7 worm cellular contexts compared by ENCODE assay signal in genomic region chrX:1527338-1527737, ce11.
TF ChIP-seq lines count a peak whose summit lies in the region.

No protein-coding gene starts in this region.

TF ChIP-seq in whole organism, L1 larva, 84 proteins besides CTCF, POLR2A, EP300 and RAD21 (continues in another document):
- TF ChIP-seq pag-3 (tag; optimal IDR thresholded peaks at IDR 0.05; lab: Kevin White, UChicago; ENCODE audit: borderline replicate concordance, insufficient read depth) = peak; percentile 10
- TF ChIP-seq lin-35 (GFP tag; optimal IDR thresholded peaks at IDR 0.05; lab: Kevin White, UChicago) = peak in 1 of 2 experiments; percentile 45
- no peak for TF ChIP-seq grh-1 (GFP tag; IDR thresholded peaks at IDR 0.05; lab: Robert Waterston, UW)
- no peak for TF ChIP-seq C04F5.9 (tag; optimal IDR thresholded peaks at IDR 0.05; lab: Kevin White, UChicago)
- TF ChIP-seq blmp-1 (tag; optimal IDR thresholded peaks at IDR 0.05; lab: Kevin White, UChicago) = peak; percentile 69
- TF ChIP-seq lir-3 (tag; optimal IDR thresholded peaks at IDR 0.05; lab: Kevin White, UChicago; ENCODE audit: poor library complexity) = no peak
- no peak for TF ChIP-seq isw-1 (GFP tag; IDR thresholded peaks at IDR 0.05; lab: Robert Waterston, UW)
- TF ChIP-seq irx-1 (tag; optimal IDR thresholded peaks at IDR 0.05; lab: Kevin White, UChicago) = no peak
- no peak for TF ChIP-seq ceh-8 (GFP tag; optimal IDR thresholded peaks at IDR 0.05; lab: Kevin White, UChicago)
- TF ChIP-seq nhr-76 (tag; optimal IDR thresholded peaks at IDR 0.05; lab: Kevin White, UChicago) = no peak
- no peak for TF ChIP-seq F16B12.6 (tag; optimal IDR thresholded peaks at IDR 0.05; lab: Kevin White, UChicago)
- TF ChIP-seq nhr-85 (tag; lab: Kevin White, UChicago) = peak; percentile 91
- TF ChIP-seq mep-1 (tag; optimal IDR thresholded peaks at IDR 0.05; lab: Kevin White, UChicago) = peak; percentile 70

TF ChIP-seq in whole organism, L2 larva, 48 proteins besides CTCF, POLR2A, EP300 and RAD21 (continues in another document):
- TF ChIP-seq ztf-11 (tag; optimal IDR thresholded peaks at IDR 0.05; lab: Kevin White, UChicago) = no peak
- TF ChIP-seq lin-39 (tag; optimal IDR thresholded peaks at IDR 0.05; lab: Kevin White, UChicago) = no peak
- no peak for TF ChIP-seq peb-1 (tag; optimal IDR thresholded peaks at IDR 0.05; lab: Kevin White, UChicago)
- TF ChIP-seq ztf-1 (GFP tag; conservative IDR thresholded peaks at IDR 0.05; lab: Robert Waterston, UW) = no peak
- TF ChIP-seq lin-11 (tag; optimal IDR thresholded peaks at IDR 0.05; lab: Kevin White, UChicago) = no peak
- TF ChIP-seq elt-3 (tag; optimal IDR thresholded peaks at IDR 0.05; lab: Kevin White, UChicago) = no peak
- TF ChIP-seq ceh-16 (tag; optimal IDR thresholded peaks at IDR 0.05; lab: Kevin White, UChicago) = peak; percentile 48
- no peak for TF ChIP-seq nhr-12 (tag; optimal IDR thresholded peaks at IDR 0.05; lab: Kevin White, UChicago)
- TF ChIP-seq snpc-4 (tag; optimal IDR thresholded peaks at IDR 0.05; lab: Kevin White, UChicago) = no peak
- no peak for TF ChIP-seq R02D3.7 (tag; optimal IDR thresholded peaks at IDR 0.05; lab: Kevin White, UChicago)
- peak; percentile 57 for TF ChIP-seq crh-2 (tag; optimal IDR thresholded peaks at IDR 0.05; lab: Kevin White, UChicago)
- TF ChIP-seq egl-27 (tag; optimal IDR thresholded peaks at IDR 0.05; lab: Kevin White, UChicago) = no peak
- TF ChIP-seq unc-62 (GFP tag; optimal IDR thresholded peaks at IDR 0.05; lab: Kevin White, UChicago) = no peak
- no peak for TF ChIP-seq nhr-21 (tag; optimal IDR thresholded peaks at IDR 0.05; lab: Kevin White, UChicago)

TF ChIP-seq in whole organism, L3 larva, 47 proteins besides CTCF, POLR2A, EP300 and RAD21:
- TF ChIP-seq nhr-11 (tag; optimal IDR thresholded peaks at IDR 0.05; lab: Kevin White, UChicago) = no peak
- TF ChIP-seq nhr-25 (tag; optimal IDR thresholded peaks at IDR 0.05; lab: Kevin White, UChicago) = peak; percentile 35
- TF ChIP-seq nhr-23 (tag; optimal IDR thresholded peaks at IDR 0.05; lab: Kevin White, UChicago) = peak; percentile 26
- no peak for TF ChIP-seq skn-1 (tag; optimal IDR thresholded peaks at IDR 0.05; lab: Kevin White, UChicago)
- peak; percentile 14 for TF ChIP-seq hmg-11 (tag; optimal IDR thresholded peaks at IDR 0.05; lab: Kevin White, UChicago)
- TF ChIP-seq elt-1 (tag; optimal IDR thresholded peaks at IDR 0.05; lab: Kevin White, UChicago) = peak; percentile 64
TF ChIP-seq in whole organism, L3 larva: peak in this region for 4.

TF ChIP-seq in whole organism, L4 larva, 104 proteins besides CTCF, POLR2A, EP300 and RAD21 (continues in another document):
- no peak for TF ChIP-seq madf-9 (GFP tag; conservative IDR thresholded peaks at IDR 0.05; lab: Robert Waterston, UW)
- TF ChIP-seq lsy-2 (tag; optimal IDR thresholded peaks at IDR 0.05; lab: Kevin White, UChicago) = peak in 1 of 2 experiments; percentile 7
- TF ChIP-seq mxl-3 (GFP tag; optimal IDR thresholded peaks at IDR 0.05; lab: Kevin White, UChicago) = peak; percentile 6
- TF ChIP-seq dve-1 (tag; optimal IDR thresholded peaks at IDR 0.05; lab: Kevin White, UChicago; ENCODE audit: insufficient read depth) = peak; percentile 79
- peak; percentile 87 for TF ChIP-seq nhr-28 (tag; optimal IDR thresholded peaks at IDR 0.05; lab: Kevin White, UChicago)
- TF ChIP-seq hlh-11 (tag; optimal IDR thresholded peaks at IDR 0.05; lab: Kevin White, UChicago) = peak; percentile 39
- no peak for TF ChIP-seq gei-8 (GFP tag; optimal IDR thresholded peaks at IDR 0.05; lab: Kevin White, UChicago)
- no peak for TF ChIP-seq saeg-2 (GFP tag; IDR thresholded peaks at IDR 0.05; lab: Robert Waterston, UW)
- TF ChIP-seq spr-3 (GFP tag; optimal IDR thresholded peaks at IDR 0.05; lab: Kevin White, UChicago) = no peak
- no peak for TF ChIP-seq daf-16 (GFP tag; optimal IDR thresholded peaks at IDR 0.05; lab: Kevin White, UChicago)
- TF ChIP-seq daf-16 (tag; optimal IDR thresholded peaks at IDR 0.05; lab: Kevin White, UChicago) = peak; percentile 34
- TF ChIP-seq mdl-1 (tag; optimal IDR thresholded peaks at IDR 0.05; lab: Kevin White, UChicago) = peak in 1 of 2 experiments; percentile 35
- TF ChIP-seq hlh-30 (tag; optimal IDR thresholded peaks at IDR 0.05; lab: Kevin White, UChicago; ENCODE audit: insufficient read depth) = peak; percentile 75
- peak; percentile 19 for TF ChIP-seq nhr-77 (tag; optimal IDR thresholded peaks at IDR 0.05; lab: Kevin White, UChicago)
- 0 out of 2 replicates have a peak, but pooled peaks have one; percentile 10 for TF ChIP-seq php-3 (GFP tag; IDR thresholded peaks at IDR 0.05; lab: Robert Waterston, UW)

TF ChIP-seq in whole organism, late embryonic, 69 proteins besides CTCF, POLR2A, EP300 and RAD21:
- TF ChIP-seq C38D4.7 (GFP tag; optimal IDR thresholded peaks at IDR 0.05; lab: Kevin White, UChicago) = no peak
- peak; percentile 21 for TF ChIP-seq sdc-2 (tag; optimal IDR thresholded peaks at IDR 0.05; lab: Kevin White, UChicago)

TF ChIP-seq in whole organism, mixed stage, embryonic, 35 proteins besides CTCF, POLR2A, EP300 and RAD21:
- TF ChIP-seq zip-8 (tag; optimal IDR thresholded peaks at IDR 0.05; lab: Kevin White, UChicago) = no peak
- TF ChIP-seq ham-2 (GFP tag; optimal IDR thresholded peaks at IDR 0.05; lab: Kevin White, UChicago) = peak; percentile 4
- TF ChIP-seq mep-1 (tag; optimal IDR thresholded peaks at IDR 0.05; lab: Kevin White, UChicago) = no peak
- peak; percentile 24 for TF ChIP-seq elt-1 (tag; optimal IDR thresholded peaks at IDR 0.05; lab: Kevin White, UChicago; ENCODE audit: borderline replicate concordance, insufficient read depth)
TF ChIP-seq in whole organism, mixed stage, embryonic: peak in this region for 2.

TF ChIP-seq in whole organism, young adult, 124 proteins besides CTCF, POLR2A, EP300 and RAD21:
- no peak for TF ChIP-seq ztf-25 (GFP tag; IDR thresholded peaks at IDR 0.05; lab: Robert Waterston, UW)
- TF ChIP-seq dpl-1 (GFP tag; optimal IDR thresholded peaks at IDR 0.05; lab: Kevin White, UChicago) = no peak
- peak; percentile 33 for TF ChIP-seq lin-40 (tag; optimal IDR thresholded peaks at IDR 0.05; lab: Kevin White, UChicago)
- TF ChIP-seq K11D2.4 (GFP tag; IDR thresholded peaks at IDR 0.05; lab: Robert Waterston, UW) = 0 out of 2 replicates have a peak, but pooled peaks have one; percentile 33
- peak; percentile 5 for TF ChIP-seq ceh-27 (GFP tag; optimal IDR thresholded peaks at IDR 0.05; lab: Kevin White, UChicago)
